Worm (Caenorhabditis elegans): ENCODE data around the gene eat-2.

Gene eat-2

ce11 chrII:14171558-14171957, at the start of gene eat-2:
eat-2 (minus strand) TSS chrII:14171658.
- no peak for TF ChIP-seq ama-1 (optimal IDR thresholded peaks at IDR 0.05)
- TF ChIP-seq elt-3 (tag; optimal IDR thresholded peaks at IDR 0.05) = no peak
- no peak for TF ChIP-seq nhr-25 (tag; optimal IDR thresholded peaks at IDR 0.05)
- TF ChIP-seq lin-13 (GFP tag; optimal IDR thresholded peaks at IDR 0.05) = no peak
- TF ChIP-seq sma-9 (GFP tag; optimal IDR thresholded peaks at IDR 0.05) = no peak
- TF ChIP-seq sma-9 (tag; optimal IDR thresholded peaks at IDR 0.05) = no peak
- no peak for TF ChIP-seq unc-62 (GFP tag; optimal IDR thresholded peaks at IDR 0.05)
- TF ChIP-seq ztf-1 (GFP tag; conservative IDR thresholded peaks at IDR 0.05) = no peak
- no peak for TF ChIP-seq aly-2 (tag; optimal IDR thresholded peaks at IDR 0.05)
- no peak for TF ChIP-seq crh-2 (tag; optimal IDR thresholded peaks at IDR 0.05)
- no peak for TF ChIP-seq ZK546.5 (tag; optimal IDR thresholded peaks at IDR 0.05)
- TF ChIP-seq unc-55 (GFP tag; optimal IDR thresholded peaks at IDR 0.05) = no peak
- no peak for TF ChIP-seq nhr-10 (tag; optimal IDR thresholded peaks at IDR 0.05)
- TF ChIP-seq blmp-1 (tag; optimal IDR thresholded peaks at IDR 0.05; ENCODE audit: insufficient read depth) = no peak
- TF ChIP-seq sma-3 (GFP tag; optimal IDR thresholded peaks at IDR 0.05) = no peak
- no peak for TF ChIP-seq lin-39 (tag; optimal IDR thresholded peaks at IDR 0.05)
- no peak for TF ChIP-seq alr-1 (tag; optimal IDR thresholded peaks at IDR 0.05)
- TF ChIP-seq elt-1 (tag; optimal IDR thresholded peaks at IDR 0.05) = no peak
- no peak for TF ChIP-seq Y55F3AM.14 (GFP tag; optimal IDR thresholded peaks at IDR 0.05)

- TF ChIP-seq ceh-16 (tag; optimal IDR thresholded peaks at IDR 0.05) = no peak
- TF ChIP-seq ceh-82 (tag; optimal IDR thresholded peaks at IDR 0.05) = no peak
- no peak for TF ChIP-seq elt-1 (tag; optimal IDR thresholded peaks at IDR 0.05)
- TF ChIP-seq nhr-237 (tag; optimal IDR thresholded peaks at IDR 0.05) = no peak
- no peak for TF ChIP-seq nhr-12 (tag; optimal IDR thresholded peaks at IDR 0.05)
- no peak for TF ChIP-seq sma-9 (GFP tag; optimal IDR thresholded peaks at IDR 0.05)
- no peak for TF ChIP-seq sma-9 (tag; optimal IDR thresholded peaks at IDR 0.05)
- TF ChIP-seq unc-55 (GFP tag; optimal IDR thresholded peaks at IDR 0.05) = no peak
- TF ChIP-seq sem-4 (tag; optimal IDR thresholded peaks at IDR 0.05) = no peak
- no peak for TF ChIP-seq ZK546.5 (tag; optimal IDR thresholded peaks at IDR 0.05)
- no peak for TF ChIP-seq blmp-1 (tag; optimal IDR thresholded peaks at IDR 0.05; ENCODE audit: insufficient read depth)
- TF ChIP-seq Y55F3AM.14 (GFP tag; optimal IDR thresholded peaks at IDR 0.05) = no peak
- TF ChIP-seq R02D3.7 (tag; optimal IDR thresholded peaks at IDR 0.05) = no peak
- no peak for TF ChIP-seq ztf-4 (tag; optimal IDR thresholded peaks at IDR 0.05)
- TF ChIP-seq C34F6.9 (tag; optimal IDR thresholded peaks at IDR 0.05) = no peak
- no peak for TF ChIP-seq nhr-10 (tag; optimal IDR thresholded peaks at IDR 0.05)
- TF ChIP-seq nhr-129 (tag; optimal IDR thresholded peaks at IDR 0.05) = no peak
- TF ChIP-seq mdl-1 (tag; optimal IDR thresholded peaks at IDR 0.05) = no peak
- TF ChIP-seq unc-62 (GFP tag; optimal IDR thresholded peaks at IDR 0.05) = no peak
- TF ChIP-seq ztf-11 (tag; optimal IDR thresholded peaks at IDR 0.05) = no peak
These were observed 46.7 kb upstream of the eat-2 start for ce11 chrII:14218142-14218541.

ce11 chrII:14214109-14214508, 42.7 kb upstream of the eat-2 start, which contains the start of gene Y48B6A.10:
Y48B6A.10 (plus strand) TSS chrII:14214409.
- TF ChIP-seq R02D3.7 (tag; optimal IDR thresholded peaks at IDR 0.05) (no peak), aly-2 (tag; optimal IDR thresholded peaks at IDR 0.05) (no peak), lin-11 (tag; optimal IDR thresholded peaks at IDR 0.05) (no peak), zag-1 (tag; optimal IDR thresholded peaks at IDR 0.05) (no peak), elt-1 (tag; optimal IDR thresholded peaks at IDR 0.05) (no peak), sem-4 (tag; optimal IDR thresholded peaks at IDR 0.05) (no peak), dmd-4 (tag; optimal IDR thresholded peaks at IDR 0.05) (no peak), F13H6.1 (tag; optimal IDR thresholded peaks at IDR 0.05) (no peak), nhr-11 (tag; optimal IDR thresholded peaks at IDR 0.05) (no peak), Y55F3AM.14 (GFP tag; optimal IDR thresholded peaks at IDR 0.05) (no peak), nhr-10 (tag; optimal IDR thresholded peaks at IDR 0.05) (no peak), sma-3 (GFP tag; optimal IDR thresholded peaks at IDR 0.05) (no peak), ztf-4 (tag; optimal IDR thresholded peaks at IDR 0.05) (no peak), elt-3 (tag; optimal IDR thresholded peaks at IDR 0.05) (no peak), lin-13 (GFP tag; optimal IDR thresholded peaks at IDR 0.05) (no peak), nhr-12 (tag; optimal IDR thresholded peaks at IDR 0.05) (no peak), nhr-21 (tag; optimal IDR thresholded peaks at IDR 0.05) (no peak), alr-1 (tag; optimal IDR thresholded peaks at IDR 0.05) (no peak), ZK546.5 (tag; optimal IDR thresholded peaks at IDR 0.05) (no peak)

DNA sequence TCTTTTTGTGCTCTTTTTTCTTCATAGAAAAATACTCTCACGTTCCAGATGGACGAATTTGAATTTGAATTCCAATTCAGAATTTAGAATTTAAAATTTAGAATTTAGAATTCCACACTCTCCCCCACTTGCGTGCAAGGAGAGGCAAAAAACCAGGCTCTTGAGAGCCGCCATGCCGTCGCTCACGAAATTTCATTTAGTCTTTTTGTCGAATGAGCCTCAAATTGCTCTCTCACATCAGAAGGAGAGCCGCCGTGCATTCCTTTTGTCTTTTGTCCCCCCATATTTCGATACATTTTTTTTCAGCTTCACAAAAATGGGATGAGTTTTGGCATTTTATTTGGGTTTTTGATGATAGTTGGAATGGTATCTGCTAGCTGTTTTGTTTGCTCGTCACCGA, 39.7 kb upstream of the eat-2 start, which contains the start of gene hot-7:
TSS of gene hot-7 (plus strand) at position 301 of the 400 bp plus-strand sequence.
- no peak for TF ChIP-seq unc-39 (tag; optimal IDR thresholded peaks at IDR 0.05)
- TF ChIP-seq snpc-4 (tag; optimal IDR thresholded peaks at IDR 0.05) = no peak
- TF ChIP-seq mbf-1 (tag; optimal IDR thresholded peaks at IDR 0.05) = no peak
- TF ChIP-seq nhr-6 (tag; optimal IDR thresholded peaks at IDR 0.05) = no peak
- TF ChIP-seq nhr-21 (tag; optimal IDR thresholded peaks at IDR 0.05) = no peak
- no peak for TF ChIP-seq egl-27 (tag; optimal IDR thresholded peaks at IDR 0.05)
- TF ChIP-seq nhr-23 (tag; optimal IDR thresholded peaks at IDR 0.05) = no peak
- no peak for TF ChIP-seq mdl-1 (tag; optimal IDR thresholded peaks at IDR 0.05)
- TF ChIP-seq ZK546.5 (tag; optimal IDR thresholded peaks at IDR 0.05) = no peak
- no peak for TF ChIP-seq ztf-1 (GFP tag; conservative IDR thresholded peaks at IDR 0.05)
- no peak for TF ChIP-seq Y55F3AM.14 (GFP tag; optimal IDR thresholded peaks at IDR 0.05)
- no peak for TF ChIP-seq lsy-2 (tag; optimal IDR thresholded peaks at IDR 0.05)
- no peak for TF ChIP-seq sem-4 (tag; optimal IDR thresholded peaks at IDR 0.05)
- TF ChIP-seq elt-1 (tag; optimal IDR thresholded peaks at IDR 0.05) = no peak
- TF ChIP-seq ama-1 (optimal IDR thresholded peaks at IDR 0.05) = no peak
- TF ChIP-seq ztf-11 (tag; optimal IDR thresholded peaks at IDR 0.05) = no peak
- TF ChIP-seq nhr-11 (tag; optimal IDR thresholded peaks at IDR 0.05) = no peak
